Worm (Caenorhabditis elegans) whole organism, midembryonic: ENCODE data around the gene C06E4.6.

Source experiments
- cog-1 ChIP-seq: sonication (generic microtip); optimal IDR thresholded peaks from 2 replicates; lab custom pipeline; 2016; ENCODE audit warnings: missing genetic modification characterization, missing compliant biosample characterization
- flt-1 ChIP-seq: fragments of 200-800 bp; sonication (Bioruptor generic); IDR thresholded peaks from 2 replicates; pipeline ENCODE4 v1.3.6; 2022; ENCODE audit warnings: missing genetic modification characterization, missing compliant biosample characterization

DNA sequence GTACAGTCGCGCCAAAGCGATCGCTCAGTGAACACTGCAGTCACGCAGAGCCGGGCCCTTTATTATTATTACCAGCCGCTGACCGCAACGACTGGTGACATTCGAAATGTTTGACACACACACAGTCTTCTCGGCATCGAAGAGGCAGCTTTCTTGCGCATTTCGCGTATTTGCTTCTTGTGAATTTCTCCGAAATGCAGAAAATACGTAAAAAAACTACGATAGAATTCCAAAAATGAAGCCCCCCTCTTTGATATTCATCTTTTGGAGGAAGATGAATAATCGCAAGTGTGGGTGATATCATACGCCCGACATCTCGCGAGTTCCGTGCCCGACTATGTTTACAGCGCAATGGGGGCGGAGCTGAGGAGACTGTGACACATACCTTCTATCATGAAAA is 4.8 kb downstream of the C06E4.6 start:
- TF ChIP-seq cog-1 (tag; lab: Kevin White, UChicago) (no peak), flt-1 (GFP tag; lab: Robert Waterston, UW) (no peak)
